Fruit fly (Drosophila melanogaster): ENCODE results near the gene BBS1.

Gene BBS1

dm6 chr3L:7151521-7152465 lies 26.1 kb downstream of the BBS1 start (continued):
- TF ChIP-seq CG6163 (GFP tag; IDR thresholded peaks at IDR 0.05) = peak; percentile 82
- TF ChIP-seq CG4318 (GFP tag; optimal IDR thresholded peaks at IDR 0.05) = peak; percentile 60
- no peak for TF ChIP-seq fkh (GFP tag; optimal IDR thresholded peaks at IDR 0.05)
- no peak for TF ChIP-seq Blimp-1 (GFP tag; optimal IDR thresholded peaks at IDR 0.05)
- peak; percentile 87 for TF ChIP-seq CG8119 (GFP tag; IDR thresholded peaks at IDR 0.05)
- TF ChIP-seq Sox14 (GFP tag; optimal IDR thresholded peaks at IDR 0.05) = peak; percentile 52
- TF ChIP-seq Sox15 (GFP tag; optimal IDR thresholded peaks at IDR 0.05) = no peak
- peak; percentile 76 for TF ChIP-seq CG32006 (GFP tag; optimal IDR thresholded peaks at IDR 0.05)
- TF ChIP-seq fd85E (GFP tag; optimal IDR thresholded peaks at IDR 0.05) = no peak
- TF ChIP-seq CG1621 (tag; optimal IDR thresholded peaks at IDR 0.05) = no peak
- TF ChIP-seq fd59A (GFP tag; optimal IDR thresholded peaks at IDR 0.05) = no peak
- TF ChIP-seq Ets96B (tag; optimal IDR thresholded peaks at IDR 0.05) = peak; percentile 40
- peak in 1 of 2 experiments; percentile 62 for TF ChIP-seq salr (GFP tag; optimal IDR thresholded peaks at IDR 0.05)
- peak; percentile 85 for TF ChIP-seq Hr4 (GFP tag; optimal IDR thresholded peaks at IDR 0.05)
- TF ChIP-seq vri (GFP tag; optimal IDR thresholded peaks at IDR 0.05) = no peak
- peak; percentile 6 for TF ChIP-seq Smox (GFP tag; optimal IDR thresholded peaks at IDR 0.05)
- no peak for TF ChIP-seq Eip75B (GFP tag; optimal IDR thresholded peaks at IDR 0.05)
- peak; percentile 90 for TF ChIP-seq CG15336 (GFP tag; IDR thresholded peaks at IDR 0.05)
- peak; percentile 45 for TF ChIP-seq CG6276 (GFP tag; optimal IDR thresholded peaks at IDR 0.05)

DNA sequence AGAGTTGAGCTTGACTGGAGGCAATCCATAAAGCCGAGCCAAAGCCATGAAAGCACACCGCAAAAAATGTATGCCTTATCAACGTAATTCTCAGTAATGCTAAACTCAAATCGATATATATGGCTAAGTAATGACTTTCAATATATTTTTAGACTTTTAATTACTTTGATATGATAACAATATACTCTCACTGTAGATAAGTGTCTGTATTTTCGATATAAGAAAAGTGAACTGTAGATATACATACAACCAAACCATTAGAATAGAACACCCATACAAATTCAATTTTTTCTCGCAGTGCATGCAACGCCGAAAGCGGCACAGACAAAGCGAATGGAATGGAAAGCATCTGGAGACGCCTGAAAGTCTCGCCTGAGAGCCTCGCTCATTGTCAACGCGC lies 27.9 kb downstream of the BBS1 start:
- peak; percentile 73 for TF ChIP-seq net (GFP tag; optimal IDR thresholded peaks at IDR 0.05)
- peak; percentile 44 to 74 for TF ChIP-seq ss (GFP tag; optimal IDR thresholded peaks at IDR 0.05)
- peak; percentile 77 for TF ChIP-seq Ets96B (tag; optimal IDR thresholded peaks at IDR 0.05)
- TF ChIP-seq lz (GFP tag; optimal IDR thresholded peaks at IDR 0.05) = peak; percentile 58
- no peak for TF ChIP-seq fkh (GFP tag; optimal IDR thresholded peaks at IDR 0.05)
- TF ChIP-seq CG1621 (tag; optimal IDR thresholded peaks at IDR 0.05) = peak; percentile 57
- TF ChIP-seq Sox102F (GFP tag; optimal IDR thresholded peaks at IDR 0.05) = peak; percentile 59
- TF ChIP-seq CG16779 (tag; optimal IDR thresholded peaks at IDR 0.05) = peak; percentile 39
- peak; percentile 81 for TF ChIP-seq CG8119 (GFP tag; IDR thresholded peaks at IDR 0.05)
- TF ChIP-seq Ets21C (GFP tag; optimal IDR thresholded peaks at IDR 0.05) = peak; percentile 33
- peak; percentile 60 for TF ChIP-seq Gug (GFP tag; IDR thresholded peaks at IDR 0.05)
- peak; percentile 76 for TF ChIP-seq spab (GFP tag; optimal IDR thresholded peaks at IDR 0.05)
- TF ChIP-seq fd85E (GFP tag; optimal IDR thresholded peaks at IDR 0.05) = no peak
- peak; percentile 73 for TF ChIP-seq CG8632 (GFP tag; optimal IDR thresholded peaks at IDR 0.05)
- TF ChIP-seq dsx (GFP tag; optimal IDR thresholded peaks at IDR 0.05; ENCODE audit: poor library complexity, severe bottlenecking) = peak; percentile 74
- TF ChIP-seq CG10631 (GFP tag; optimal IDR thresholded peaks at IDR 0.05) = peak; percentile 73
- peak; percentile 11 for TF ChIP-seq CG6854 (GFP tag; optimal IDR thresholded peaks at IDR 0.05)
- TF ChIP-seq CG32006 (GFP tag; optimal IDR thresholded peaks at IDR 0.05) = peak; percentile 88
- TF ChIP-seq CG11762 (GFP tag; optimal IDR thresholded peaks at IDR 0.05; ENCODE audit: insufficient read depth) = peak; percentile 74
- peak; percentile 80 for TF ChIP-seq CG10669 (GFP tag; optimal IDR thresholded peaks at IDR 0.05)
- TF ChIP-seq cyc (GFP tag; optimal IDR thresholded peaks at IDR 0.05) = peak; percentile 63
- TF ChIP-seq achi (GFP tag; optimal IDR thresholded peaks at IDR 0.05) = peak; percentile 74
- TF ChIP-seq Smox (GFP tag; optimal IDR thresholded peaks at IDR 0.05) = peak; percentile 65
- peak; percentile 31 for TF ChIP-seq vri (GFP tag; optimal IDR thresholded peaks at IDR 0.05)
- TF ChIP-seq CG6276 (GFP tag; optimal IDR thresholded peaks at IDR 0.05) = peak; percentile 65
- peak; percentile 24 for TF ChIP-seq CG8319 (GFP tag; optimal IDR thresholded peaks at IDR 0.05)
- TF ChIP-seq CG34406 (GFP tag; optimal IDR thresholded peaks at IDR 0.05) = peak; percentile 73
- peak; percentile 82 for TF ChIP-seq Hr4 (GFP tag; optimal IDR thresholded peaks at IDR 0.05)
- TF ChIP-seq CG6792 (GFP tag; optimal IDR thresholded peaks at IDR 0.05) = peak; percentile 68
- peak; percentile 79 for TF ChIP-seq Eip75B (GFP tag; optimal IDR thresholded peaks at IDR 0.05)
- peak; percentile 62; the same call in 1 of the 3 replicates for TF ChIP-seq CG6163 (GFP tag; IDR thresholded peaks at IDR 0.05)
- TF ChIP-seq CG7368 (GFP tag; optimal IDR thresholded peaks at IDR 0.05) = peak; percentile 70
- TF ChIP-seq salr (GFP tag; optimal IDR thresholded peaks at IDR 0.05) = peak; percentile 57 to 65
- peak; percentile 67 for TF ChIP-seq CG31627 (GFP tag; optimal IDR thresholded peaks at IDR 0.05)
- TF ChIP-seq Met (GFP tag; optimal IDR thresholded peaks at IDR 0.05) = peak; percentile 74
- peak; percentile 36 for TF ChIP-seq CG9139 (GFP tag; optimal IDR thresholded peaks at IDR 0.05)
- peak; percentile 78 for TF ChIP-seq esn (GFP tag; optimal IDR thresholded peaks at IDR 0.05)
- TF ChIP-seq Eip93F (GFP tag; optimal IDR thresholded peaks at IDR 0.05) = no peak
- TF ChIP-seq pdm3 (GFP tag; optimal IDR thresholded peaks at IDR 0.05) = peak; percentile 74
